Comparison of ENCODE assay signal across 1 fruit fly cellular context in genomic region chrX:16384843-16385726, dm6.
A peak's percentile ranks its signal among the peaks of the same experiment; 100 is the strongest.
TF ChIP-seq lines count a peak whose summit lies in the region.

Gene CG9992, minus strand, starts transcription at chrX:16384908.
Gene CG4239, plus strand, starts transcription at chrX:16385278.

TF ChIP-seq in whole organism, embryonic, 481 proteins besides CTCF, POLR2A, EP300 and RAD21 (continued from another document and continues in another):
- TF ChIP-seq Tbp (GFP tag; optimal IDR thresholded peaks at IDR 0.05; lab: Kevin White, UChicago) = no peak
- TF ChIP-seq nerfin-2 (GFP tag; IDR thresholded peaks at IDR 0.05; lab: Robert Waterston, UW; ENCODE audit: partially characterized antibody) = peak; percentile 52; the same call in 1 of the 2 replicates
- 0 out of 2 replicates have a peak, but pooled peaks have one; percentile 25 for TF ChIP-seq Poxn (GFP tag; IDR thresholded peaks at IDR 0.05; lab: Robert Waterston, UW)
- peak; percentile 76 for TF ChIP-seq ind (GFP tag; optimal IDR thresholded peaks at IDR 0.05; lab: Kevin White, UChicago)
- TF ChIP-seq mirr (GFP tag; optimal IDR thresholded peaks at IDR 0.05; lab: Kevin White, UChicago) = peak; percentile 5
- peak; percentile 39; the same call in 1 of the 3 replicates for TF ChIP-seq Mrtf (GFP tag; IDR thresholded peaks at IDR 0.05; lab: Robert Waterston, UW)
- peak; percentile 24 for TF ChIP-seq Myb (GFP tag; optimal IDR thresholded peaks at IDR 0.05; lab: Kevin White, UChicago)
- peak; percentile 49 for TF ChIP-seq CG12942 (GFP tag; optimal IDR thresholded peaks at IDR 0.05; lab: Kevin White, UChicago)
- TF ChIP-seq CG4360 (GFP tag; IDR thresholded peaks at IDR 0.05; lab: Robert Waterston, UW) = no peak
- peak; percentile 34 for TF ChIP-seq CG12071 (GFP tag; optimal IDR thresholded peaks at IDR 0.05; lab: Kevin White, UChicago)
- TF ChIP-seq CG15601 (tag; optimal IDR thresholded peaks at IDR 0.05; lab: Kevin White, UChicago) = peak; percentile 6
- TF ChIP-seq Blimp-1 (GFP tag; optimal IDR thresholded peaks at IDR 0.05; lab: Kevin White, UChicago) = peak; percentile 57
- no peak for TF ChIP-seq C15 (GFP tag; IDR thresholded peaks at IDR 0.05; lab: Robert Waterston, UW)
- TF ChIP-seq CG8359 (GFP tag; optimal IDR thresholded peaks at IDR 0.05; lab: Kevin White, UChicago; ENCODE audit: borderline replicate concordance) = no peak
- TF ChIP-seq CG11247 (GFP tag; IDR thresholded peaks at IDR 0.05; lab: Robert Waterston, UW) = peak; percentile 24; the same call in 1 of the 2 replicates
- peak; percentile 13 for TF ChIP-seq CG10147 (GFP tag; optimal IDR thresholded peaks at IDR 0.05; lab: Kevin White, UChicago)
- no peak for TF ChIP-seq gro (GFP tag; optimal IDR thresholded peaks at IDR 0.05; lab: Kevin White, UChicago)
- TF ChIP-seq CG14965 (GFP tag; optimal IDR thresholded peaks at IDR 0.05; lab: Kevin White, UChicago; ENCODE audit: borderline replicate concordance) = no peak
- no peak for TF ChIP-seq Kr (GFP tag; optimal IDR thresholded peaks at IDR 0.05; lab: Kevin White, UChicago)
- TF ChIP-seq Rx (GFP tag; IDR thresholded peaks at IDR 0.05; lab: Robert Waterston, UW) = no peak
- TF ChIP-seq Doc2 (GFP tag; IDR thresholded peaks at IDR 0.05; lab: Robert Waterston, UW) = no peak
- peak; percentile 62 for TF ChIP-seq gfzf (GFP tag; optimal IDR thresholded peaks at IDR 0.05; lab: Kevin White, UChicago)
- no peak for TF ChIP-seq sr (GFP tag; IDR thresholded peaks at IDR 0.05; lab: Robert Waterston, UW)
- peak; percentile 79 for TF ChIP-seq gem (tag; optimal IDR thresholded peaks at IDR 0.05; lab: Kevin White, UChicago)
- no peak for TF ChIP-seq CG12299 (tag; optimal IDR thresholded peaks at IDR 0.05; lab: Kevin White, UChicago)
- TF ChIP-seq CG12744 (GFP tag; optimal IDR thresholded peaks at IDR 0.05; lab: Kevin White, UChicago) = no peak
- TF ChIP-seq Asciz (GFP tag; optimal IDR thresholded peaks at IDR 0.05; lab: Kevin White, UChicago) = no peak
- no peak for TF ChIP-seq gsb-n (tag; optimal IDR thresholded peaks at IDR 0.05; lab: Kevin White, UChicago)
- TF ChIP-seq Fer1 (GFP tag; optimal IDR thresholded peaks at IDR 0.05; lab: Kevin White, UChicago) = no peak
- no peak for TF ChIP-seq ERR (GFP tag; optimal IDR thresholded peaks at IDR 0.05; lab: Kevin White, UChicago)
- peak; percentile 93 for TF ChIP-seq CG10431 (GFP tag; optimal IDR thresholded peaks at IDR 0.05; lab: Kevin White, UChicago)
- peak; percentile 81 for TF ChIP-seq CG17802 (tag; optimal IDR thresholded peaks at IDR 0.05; lab: Kevin White, UChicago)
- peak; percentile 85 for TF ChIP-seq CG17361 (GFP tag; IDR thresholded peaks at IDR 0.05; lab: Robert Waterston, UW)
- no peak for TF ChIP-seq pan (optimal IDR thresholded peaks at IDR 0.05; lab: Kevin White, UChicago)
- TF ChIP-seq pan (GFP tag; optimal IDR thresholded peaks at IDR 0.05 in 1 of 2, IDR thresholded peaks at IDR 0.05 in 1 of 2) = no peak
- no peak for TF ChIP-seq CG4282 (GFP tag; optimal IDR thresholded peaks at IDR 0.05; lab: Kevin White, UChicago)
- no peak for TF ChIP-seq CkIIα-i1 (GFP tag; IDR thresholded peaks at IDR 0.05; lab: Robert Waterston, UW)
- TF ChIP-seq lbe (GFP tag; optimal IDR thresholded peaks at IDR 0.05; lab: Kevin White, UChicago) = no peak
- TF ChIP-seq vvl (GFP tag; IDR thresholded peaks at IDR 0.05; lab: Robert Waterston, UW) = peak; percentile 39; the same call in 1 of the 2 replicates
- peak; percentile 50; the same call in 1 of the 3 replicates for TF ChIP-seq CG34422 (GFP tag; IDR thresholded peaks at IDR 0.05; lab: Robert Waterston, UW)
- TF ChIP-seq ranshi (GFP tag; IDR thresholded peaks at IDR 0.05; lab: Robert Waterston, UW) = peak; percentile 56; the same call in 1 of the 2 replicates
- peak; percentile 5 for TF ChIP-seq her (GFP tag; optimal IDR thresholded peaks at IDR 0.05; lab: Kevin White, UChicago)
- TF ChIP-seq CG6765 (GFP tag; optimal IDR thresholded peaks at IDR 0.05; lab: Kevin White, UChicago) = no peak
- TF ChIP-seq en (GFP tag; optimal IDR thresholded peaks at IDR 0.05; lab: Kevin White, UChicago) = no peak
- TF ChIP-seq CG5180 (GFP tag; optimal IDR thresholded peaks at IDR 0.05; lab: Kevin White, UChicago) = no peak
- TF ChIP-seq Oli (tag; optimal IDR thresholded peaks at IDR 0.05; lab: Kevin White, UChicago) = peak; percentile 67
- TF ChIP-seq CG2202 (tag; optimal IDR thresholded peaks at IDR 0.05; lab: Kevin White, UChicago) = no peak
- TF ChIP-seq eyg (GFP tag; optimal IDR thresholded peaks at IDR 0.05; lab: Kevin White, UChicago) = no peak
- TF ChIP-seq NfI (GFP tag; optimal IDR thresholded peaks at IDR 0.05; lab: Kevin White, UChicago) = peak; percentile 56
- TF ChIP-seq CG31224 (GFP tag; IDR thresholded peaks at IDR 0.05; lab: Robert Waterston, UW) = peak; percentile 44; the same call in 1 of the 2 replicates
- TF ChIP-seq CG9797 (GFP tag; optimal IDR thresholded peaks at IDR 0.05; lab: Kevin White, UChicago) = peak; percentile 55
- peak; percentile 68 for TF ChIP-seq sens (GFP tag; lab: Kevin White, UChicago)
- peak; percentile 55; the same call in 1 of the 3 replicates for TF ChIP-seq CG7963 (GFP tag; IDR thresholded peaks at IDR 0.05; lab: Robert Waterston, UW; ENCODE audit: partially characterized antibody)
- no peak for TF ChIP-seq luna (GFP tag; optimal IDR thresholded peaks at IDR 0.05; lab: Kevin White, UChicago)
- peak; percentile 70; the same call in 1 of the 3 replicates for TF ChIP-seq CG11456 (GFP tag; IDR thresholded peaks at IDR 0.05; lab: Robert Waterston, UW)
- TF ChIP-seq CG7271 (tag; optimal IDR thresholded peaks at IDR 0.05; lab: Kevin White, UChicago) = peak; percentile 57
- no peak for TF ChIP-seq zf30C (GFP tag; optimal IDR thresholded peaks at IDR 0.05; lab: Kevin White, UChicago)
- no peak for TF ChIP-seq Stat92E (GFP tag; optimal IDR thresholded peaks at IDR 0.05; lab: Kevin White, UChicago)
- no peak for TF ChIP-seq HLHmδ (GFP tag; optimal IDR thresholded peaks at IDR 0.05; lab: Kevin White, UChicago)
- no peak for TF ChIP-seq br (optimal IDR thresholded peaks at IDR 0.05; lab: Kevin White, UChicago)
- no peak for TF ChIP-seq tap (tag; optimal IDR thresholded peaks at IDR 0.05; lab: Kevin White, UChicago)
- TF ChIP-seq zen2 (GFP tag; IDR thresholded peaks at IDR 0.05; lab: Robert Waterston, UW; ENCODE audit: partially characterized antibody) = no peak
- TF ChIP-seq Hr3 (GFP tag; optimal IDR thresholded peaks at IDR 0.05; lab: Kevin White, UChicago) = peak; percentile 43
- TF ChIP-seq Doc3 (GFP tag; IDR thresholded peaks at IDR 0.05; lab: Robert Waterston, UW; ENCODE audit: partially characterized antibody) = peak; percentile 29; the same call in 1 of the 3 replicates
- no peak for TF ChIP-seq CG11696 (GFP tag; IDR thresholded peaks at IDR 0.05; lab: Robert Waterston, UW)
- no peak for TF ChIP-seq B-H2 (GFP tag; optimal IDR thresholded peaks at IDR 0.05; lab: Kevin White, UChicago)
- no peak for TF ChIP-seq Spps (tag; optimal IDR thresholded peaks at IDR 0.05; lab: Kevin White, UChicago)
- no peak for TF ChIP-seq Lim3 (GFP tag; IDR thresholded peaks at IDR 0.05; lab: Robert Waterston, UW)
- peak; percentile 61 for TF ChIP-seq CG10654 (GFP tag; optimal IDR thresholded peaks at IDR 0.05; lab: Kevin White, UChicago)
- peak; percentile 29 for TF ChIP-seq ATbp (GFP tag; optimal IDR thresholded peaks at IDR 0.05; lab: Kevin White, UChicago)
- peak; percentile 50 for TF ChIP-seq CG15696 (tag; optimal IDR thresholded peaks at IDR 0.05; lab: Kevin White, UChicago)
- no peak for TF ChIP-seq Jarid2 (GFP tag; optimal IDR thresholded peaks at IDR 0.05; lab: Kevin White, UChicago)
- peak; percentile 11 for TF ChIP-seq pho (GFP tag; optimal IDR thresholded peaks at IDR 0.05; lab: Kevin White, UChicago)
- no peak for TF ChIP-seq yki (optimal IDR thresholded peaks at IDR 0.05; lab: Kevin White, UChicago)
- peak; percentile 97 for TF ChIP-seq ssp (GFP tag; IDR thresholded peaks at IDR 0.05; lab: Robert Waterston, UW)
- TF ChIP-seq CG6683 (GFP tag; optimal IDR thresholded peaks at IDR 0.05; lab: Kevin White, UChicago) = no peak
- TF ChIP-seq CG4707 (GFP tag; optimal IDR thresholded peaks at IDR 0.05; lab: Kevin White, UChicago) = no peak
- TF ChIP-seq gce (GFP tag; IDR thresholded peaks at IDR 0.05; lab: Robert Waterston, UW) = no peak
- TF ChIP-seq Ssrp (tag; optimal IDR thresholded peaks at IDR 0.05; lab: Kevin White, UChicago) = peak; percentile 67
- TF ChIP-seq dmrt99B (tag; optimal IDR thresholded peaks at IDR 0.05; lab: Kevin White, UChicago) = peak; percentile 53
- no peak for TF ChIP-seq CG5953 (GFP tag; IDR thresholded peaks at IDR 0.05; lab: Robert Waterston, UW)
- peak; percentile 54 for TF ChIP-seq Bgb (GFP tag; IDR thresholded peaks at IDR 0.05; lab: Robert Waterston, UW; ENCODE audit: partially characterized antibody)
- no peak for TF ChIP-seq Side (GFP tag; optimal IDR thresholded peaks at IDR 0.05; lab: Kevin White, UChicago)
- no peak for TF ChIP-seq odd (GFP tag; optimal IDR thresholded peaks at IDR 0.05; lab: Kevin White, UChicago)
- no peak for TF ChIP-seq sqz (GFP tag; optimal IDR thresholded peaks at IDR 0.05; lab: Kevin White, UChicago)
- peak; percentile 31; the same call in 2 of the 3 replicates for TF ChIP-seq CG11093 (GFP tag; IDR thresholded peaks at IDR 0.05; lab: Robert Waterston, UW)
- TF ChIP-seq CG8944 (GFP tag; optimal IDR thresholded peaks at IDR 0.05; lab: Kevin White, UChicago) = peak; percentile 8
- TF ChIP-seq Hmr (GFP tag; optimal IDR thresholded peaks at IDR 0.05; lab: Kevin White, UChicago) = peak; percentile 75
- TF ChIP-seq crol (GFP tag; IDR thresholded peaks at IDR 0.05; lab: Robert Waterston, UW) = no peak
- TF ChIP-seq da (GFP tag; optimal IDR thresholded peaks at IDR 0.05; lab: Kevin White, UChicago) = no peak
- TF ChIP-seq fd96Cb (tag; optimal IDR thresholded peaks at IDR 0.05; lab: Kevin White, UChicago) = peak; percentile 61
- TF ChIP-seq kay (GFP tag; optimal IDR thresholded peaks at IDR 0.05; lab: Kevin White, UChicago) = no peak
- peak; percentile 56 for TF ChIP-seq trem (tag; optimal IDR thresholded peaks at IDR 0.05; lab: Kevin White, UChicago)
- TF ChIP-seq Opbp (GFP tag; IDR thresholded peaks at IDR 0.05; lab: Robert Waterston, UW; ENCODE audit: partially characterized antibody) = peak; percentile 61; the same call in 2 of the 3 replicates
- peak; percentile 75 for TF ChIP-seq CG3847 (GFP tag; IDR thresholded peaks at IDR 0.05; lab: Robert Waterston, UW)
- no peak for TF ChIP-seq Hmx (GFP tag; optimal IDR thresholded peaks at IDR 0.05; lab: Kevin White, UChicago)
- peak; percentile 36; the same call in 1 of the 2 replicates for TF ChIP-seq Taf1 (GFP tag; IDR thresholded peaks at IDR 0.05; lab: Robert Waterston, UW)
- no peak for TF ChIP-seq Oaz (GFP tag; IDR thresholded peaks at IDR 0.05; lab: Robert Waterston, UW)
- peak; percentile 73 for TF ChIP-seq knrl (GFP tag; IDR thresholded peaks at IDR 0.05; lab: Robert Waterston, UW; ENCODE audit: partially characterized antibody)
- TF ChIP-seq row (GFP tag; IDR thresholded peaks at IDR 0.05; lab: Robert Waterston, UW) = peak; percentile 89
- TF ChIP-seq H2.0 (GFP tag; IDR thresholded peaks at IDR 0.05; lab: Robert Waterston, UW) = no peak
- peak; percentile 39 for TF ChIP-seq Dek (tag; optimal IDR thresholded peaks at IDR 0.05; lab: Kevin White, UChicago)
- no peak for TF ChIP-seq CG5245 (GFP tag; optimal IDR thresholded peaks at IDR 0.05; lab: Kevin White, UChicago)
- peak; percentile 4 for TF ChIP-seq CG12769 (tag; optimal IDR thresholded peaks at IDR 0.05; lab: Kevin White, UChicago)
- peak; percentile 81 for TF ChIP-seq Sin3A (optimal IDR thresholded peaks at IDR 0.05; lab: Kevin White, UChicago)
- peak; percentile 65 for TF ChIP-seq bcd (GFP tag; optimal IDR thresholded peaks at IDR 0.05; lab: Kevin White, UChicago)
- no peak for TF ChIP-seq H15 (GFP tag; IDR thresholded peaks at IDR 0.05; lab: Robert Waterston, UW)
- no peak for TF ChIP-seq lov (optimal IDR thresholded peaks at IDR 0.05; lab: Kevin White, UChicago)
- TF ChIP-seq lov (GFP tag; IDR thresholded peaks at IDR 0.05; lab: Robert Waterston, UW) = no peak
- TF ChIP-seq Scr (GFP tag; IDR thresholded peaks at IDR 0.05; lab: Robert Waterston, UW; ENCODE audit: partially characterized antibody) = peak; percentile 65
- TF ChIP-seq CG16815 (GFP tag; optimal IDR thresholded peaks at IDR 0.05; lab: Kevin White, UChicago) = peak; percentile 71
- TF ChIP-seq ato (GFP tag; IDR thresholded peaks at IDR 0.05; lab: Robert Waterston, UW; ENCODE audit: partially characterized antibody) = no peak
- peak; percentile 44 for TF ChIP-seq CG3281 (GFP tag; optimal IDR thresholded peaks at IDR 0.05; lab: Kevin White, UChicago)
- no peak for TF ChIP-seq bowl (GFP tag; IDR thresholded peaks at IDR 0.05; lab: Robert Waterston, UW)
- peak; percentile 8; the same call in 1 of the 2 replicates for TF ChIP-seq cas (GFP tag; IDR thresholded peaks at IDR 0.05; lab: Robert Waterston, UW)
- no peak for TF ChIP-seq oc (tag; optimal IDR thresholded peaks at IDR 0.05; lab: Kevin White, UChicago)
- TF ChIP-seq ac (GFP tag; optimal IDR thresholded peaks at IDR 0.05; lab: Kevin White, UChicago) = no peak
- peak; percentile 31 to 67 for TF ChIP-seq dpn (GFP tag; optimal IDR thresholded peaks at IDR 0.05; lab: Kevin White, UChicago)
- TF ChIP-seq Aef1 (GFP tag; IDR thresholded peaks at IDR 0.05; lab: Robert Waterston, UW) = peak; percentile 40; the same call in 1 of the 3 replicates
- TF ChIP-seq CG32772 (GFP tag; IDR thresholded peaks at IDR 0.05; lab: Robert Waterston, UW) = 0 out of 2 replicates have a peak, but pooled peaks have one; percentile 41
- TF ChIP-seq CG17385 (GFP tag; optimal IDR thresholded peaks at IDR 0.05; lab: Kevin White, UChicago) = peak; percentile 45
- TF ChIP-seq usp (GFP tag; optimal IDR thresholded peaks at IDR 0.05; lab: Kevin White, UChicago) = no peak
- TF ChIP-seq CG10321 (GFP tag; IDR thresholded peaks at IDR 0.05; lab: Robert Waterston, UW) = no peak
- TF ChIP-seq CG1832 (GFP tag; optimal IDR thresholded peaks at IDR 0.05; lab: Kevin White, UChicago) = no peak
- TF ChIP-seq sob (GFP tag; IDR thresholded peaks at IDR 0.05; lab: Robert Waterston, UW) = peak; percentile 59; the same call in 1 of the 2 replicates
- no peak for TF ChIP-seq pb (GFP tag; optimal IDR thresholded peaks at IDR 0.05; lab: Kevin White, UChicago)
- TF ChIP-seq CG9215 (GFP tag; IDR thresholded peaks at IDR 0.05; lab: Robert Waterston, UW) = peak; percentile 76
- TF ChIP-seq crc (GFP tag; optimal IDR thresholded peaks at IDR 0.05; lab: Kevin White, UChicago) = no peak
- peak; percentile 75 for TF ChIP-seq CG9932 (GFP tag; IDR thresholded peaks at IDR 0.05; lab: Robert Waterston, UW)
- peak; percentile 71 for TF ChIP-seq HmgZ (tag; optimal IDR thresholded peaks at IDR 0.05; lab: Kevin White, UChicago)
- peak; percentile 80 for TF ChIP-seq CG12659 (GFP tag; optimal IDR thresholded peaks at IDR 0.05; lab: Kevin White, UChicago)
